Worm (Caenorhabditis elegans) whole organism, L2 larva: ENCODE results near the gene cyp-35A3.
A peak's percentile ranks its signal among the peaks of the same experiment; 100 is the strongest.

Experiments used
- C34F6.9 ChIP-seq: fragments of 150-350 bp; optimal IDR thresholded peaks from 2 replicates; lab custom pipeline; 2014; ENCODE audit warnings: missing biosample characterization, missing genetic modification characterization
- R02D3.7 ChIP-seq: fragments of 150-350 bp; optimal IDR thresholded peaks from 2 replicates; lab custom pipeline; 2014; ENCODE audit warnings: missing biosample characterization, missing genetic modification characterization
- Y55F3AM.14 ChIP-seq: fragments of 200-800 bp; sonication (Bioruptor generic); optimal IDR thresholded peaks from 2 replicates; lab custom pipeline; 2018; ENCODE audit warnings: mild to moderate bottlenecking, missing genetic modification characterization, missing compliant biosample characterization
- ZK546.5 ChIP-seq: sonication (generic microtip); optimal IDR thresholded peaks from 2 replicates; lab custom pipeline; 2017; ENCODE audit warnings: missing biosample characterization, missing genetic modification characterization
- alr-1 ChIP-seq: fragments of 150-350 bp; optimal IDR thresholded peaks from 2 replicates; lab custom pipeline; 2014; ENCODE audit warnings: missing biosample characterization, missing genetic modification characterization
- ama-1 ChIP-seq: fragments of 150-350 bp; optimal IDR thresholded peaks from 2 replicates; lab custom pipeline; 2018; ENCODE audit warnings: inconsistent platforms
- blmp-1 ChIP-seq: sonication (generic microtip); optimal IDR thresholded peaks from 2 replicates; lab custom pipeline; 2017; ENCODE audit warnings: missing genetic modification characterization, mild to moderate bottlenecking, missing compliant biosample characterization, antibody characterized with exemption, moderate library complexity; ENCODE audit not compliant: insufficient read depth
- ceh-16 ChIP-seq: fragments of 150-350 bp; optimal IDR thresholded peaks from 2 replicates; lab custom pipeline; 2014; ENCODE audit warnings: missing biosample characterization, missing genetic modification characterization
- ceh-82 ChIP-seq: fragments of 150-350 bp; optimal IDR thresholded peaks from 2 replicates; lab custom pipeline; 2014; ENCODE audit warnings: missing biosample characterization, missing genetic modification characterization
- crh-2 ChIP-seq: sonication (generic microtip); optimal IDR thresholded peaks from 2 replicates; lab custom pipeline; 2017; ENCODE audit warnings: missing biosample characterization, missing genetic modification characterization
- dmd-4 ChIP-seq: sonication (generic microtip); optimal IDR thresholded peaks from 2 replicates; lab custom pipeline; 2017; ENCODE audit warnings: missing biosample characterization, missing genetic modification characterization
- egl-27 ChIP-seq: sonication (generic microtip); optimal IDR thresholded peaks from 3 replicates; lab custom pipeline; 2017; ENCODE audit warnings: missing biosample characterization, missing genetic modification reagents, missing genetic modification characterization
- elt-3 ChIP-seq: sonication (generic microtip); optimal IDR thresholded peaks from 2 replicates; lab custom pipeline; 2017; ENCODE audit warnings: missing biosample characterization, missing genetic modification characterization
- fos-1 ChIP-seq: fragments of 150-350 bp; optimal IDR thresholded peaks from 2 replicates; lab custom pipeline; 2014; ENCODE audit warnings: missing biosample characterization, missing genetic modification characterization
- lin-11 ChIP-seq: fragments of 150-350 bp; sonication (generic microtip); optimal IDR thresholded peaks from 2 replicates; lab custom pipeline; 2014; ENCODE audit warnings: missing biosample characterization, missing genetic modification characterization, inconsistent platforms, mixed read lengths
- lin-13 ChIP-seq: fragments of 150-350 bp; optimal IDR thresholded peaks from 2 replicates; lab custom pipeline; 2014; ENCODE audit warnings: missing biosample characterization, missing genetic modification reagents, missing genetic modification characterization
- mab-5 ChIP-seq: fragments of 150-350 bp; optimal IDR thresholded peaks from 2 replicates; lab custom pipeline; 2014; ENCODE audit warnings: missing biosample characterization, missing genetic modification characterization
- mbf-1 ChIP-seq: sonication (generic microtip); optimal IDR thresholded peaks from 2 replicates; lab custom pipeline; 2017; ENCODE audit warnings: missing biosample characterization, missing genetic modification characterization
- nhr-10 ChIP-seq: sonication (generic microtip); optimal IDR thresholded peaks from 2 replicates; lab custom pipeline; 2017; ENCODE audit warnings: missing biosample characterization, missing genetic modification characterization
- nhr-11 ChIP-seq: fragments of 150-350 bp; optimal IDR thresholded peaks from 2 replicates; lab custom pipeline; 2014; ENCODE audit warnings: missing biosample characterization, missing genetic modification characterization
- nhr-12 ChIP-seq: fragments of 150-350 bp; optimal IDR thresholded peaks from 2 replicates; lab custom pipeline; 2014; ENCODE audit warnings: missing biosample characterization, missing genetic modification characterization
- nhr-129 ChIP-seq: fragments of 150-350 bp; optimal IDR thresholded peaks from 2 replicates; lab custom pipeline; 2014; ENCODE audit warnings: missing biosample characterization, missing genetic modification characterization
- nhr-21 ChIP-seq: fragments of 150-350 bp; optimal IDR thresholded peaks from 2 replicates; lab custom pipeline; 2014; ENCODE audit warnings: missing biosample characterization, missing genetic modification characterization
- nhr-23 ChIP-seq: fragments of 150-350 bp; optimal IDR thresholded peaks from 2 replicates; lab custom pipeline; 2014; ENCODE audit warnings: missing biosample characterization, missing genetic modification reagents, missing genetic modification characterization
- nhr-25 ChIP-seq: fragments of 150-350 bp; sonication (generic microtip); optimal IDR thresholded peaks from 3 replicates; lab custom pipeline; 2014; ENCODE audit warnings: missing biosample characterization, missing genetic modification characterization
- nhr-77 ChIP-seq: fragments of 150-350 bp; optimal IDR thresholded peaks from 2 replicates; lab custom pipeline; 2014; ENCODE audit warnings: missing biosample characterization, missing genetic modification characterization
- peb-1 ChIP-seq: fragments of 150-350 bp; optimal IDR thresholded peaks from 2 replicates; lab custom pipeline; 2014; ENCODE audit warnings: missing biosample characterization, missing genetic modification characterization
- sem-4 ChIP-seq: fragments of 150-350 bp; optimal IDR thresholded peaks from 2 replicates; lab custom pipeline; 2014; ENCODE audit warnings: missing biosample characterization, missing genetic modification reagents, missing genetic modification characterization
- skn-1 ChIP-seq: sonication (generic microtip); optimal IDR thresholded peaks from 2 replicates; lab custom pipeline; 2017; ENCODE audit warnings: missing biosample characterization, missing genetic modification characterization
- sma-9 ChIP-seq, 2 experiments: fragments of 150-350 bp in 1 of 2; sonication (generic microtip) in 1 of 2; optimal IDR thresholded peaks; 2 replicates each; lab custom pipeline; 2014 to 2016; ENCODE audit warnings: missing genetic modification characterization in 2 of 2, mild to moderate bottlenecking in 1 of 2, missing biosample characterization in 1 of 2, missing compliant biosample characterization in 1 of 2, missing genetic modification reagents in 1 of 2, moderate library complexity in 1 of 2
- unc-62 ChIP-seq: fragments of 150-350 bp; optimal IDR thresholded peaks from 2 replicates; lab custom pipeline; 2014; ENCODE audit warnings: missing biosample characterization, missing genetic modification reagents, missing genetic modification characterization
- ztf-11 ChIP-seq: sonication (generic microtip); optimal IDR thresholded peaks from 2 replicates; lab custom pipeline; 2017; ENCODE audit warnings: missing biosample characterization, missing genetic modification characterization
- ztf-4 ChIP-seq: fragments of 150-350 bp; optimal IDR thresholded peaks from 2 replicates; lab custom pipeline; 2014; ENCODE audit warnings: missing biosample characterization, missing genetic modification characterization

cyp-35A3 gene

ce11 chrV:4029627-4030026 is 7.2 kb downstream of the cyp-35A3 start:
- TF ChIP-seq skn-1 (tag; lab: Kevin White, UChicago): no peak
- TF ChIP-seq R02D3.7: no peak
- no peak for TF ChIP-seq sem-4 (tag; lab: Kevin White, UChicago)
- TF ChIP-seq crh-2 (tag; lab: Kevin White, UChicago): no peak
- TF ChIP-seq sma-9 (GFP tag; optimal IDR thresholded peaks at IDR 0.05; lab: Kevin White, UChicago): peak; percentile 20
- no peak for TF ChIP-seq sma-9 (tag; optimal IDR thresholded peaks at IDR 0.05; lab: Kevin White, UChicago)
- TF ChIP-seq nhr-129: peak; percentile 23
- no peak for TF ChIP-seq ZK546.5 (tag; lab: Kevin White, UChicago)
- no peak for TF ChIP-seq nhr-21 (tag; lab: Kevin White, UChicago)
- TF ChIP-seq fos-1 (tag; lab: Kevin White, UChicago): peak; percentile 7
- no peak for TF ChIP-seq mbf-1 (tag; lab: Kevin White, UChicago)
- TF ChIP-seq, all 48 proteins: peak for 3

- TF ChIP-seq blmp-1 (tag; lab: Kevin White, UChicago) (no peak), Y55F3AM.14 (GFP tag; lab: Kevin White, UChicago) (no peak), nhr-11 (tag; lab: Kevin White, UChicago) (no peak), nhr-12 (tag; lab: Kevin White, UChicago) (no peak), crh-2 (tag; lab: Kevin White, UChicago) (no peak), ceh-16 (no peak), ama-1 (no peak), ztf-4 (tag; lab: Kevin White, UChicago) (no peak)
These were observed 8.9 kb downstream of the cyp-35A3 start, which contains the start of gene cyp-35A4 for ce11 chrV:4031319-4031718. Gene cyp-35A4, plus strand, starts transcription at chrV:4031619.

DNA sequence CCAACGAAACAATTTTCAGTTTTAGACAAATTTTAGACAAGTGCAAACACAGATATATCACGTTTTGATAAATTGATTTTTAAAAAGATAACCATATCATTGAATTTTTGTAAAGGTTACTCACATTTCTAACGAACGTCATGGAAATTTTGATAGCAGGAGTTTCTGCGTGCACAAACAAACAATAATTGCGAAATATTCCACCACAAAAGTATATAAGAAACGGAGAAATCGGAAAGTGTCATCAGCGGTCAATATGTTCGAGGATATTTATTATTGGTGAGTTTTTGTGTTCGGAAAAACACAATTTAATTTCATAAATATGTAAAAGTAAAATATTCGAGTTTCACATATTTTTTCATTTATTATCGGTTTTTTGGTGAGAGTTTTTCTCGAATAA is 11.9 kb downstream of the cyp-35A3 start, which contains the start of gene C49G7.7:
Gene C49G7.7, plus strand, starts transcription at position 174 of the 400 bp plus-strand sequence.
- no peak for TF ChIP-seq skn-1 (tag; lab: Kevin White, UChicago)
- TF ChIP-seq lin-13: no peak
- no peak for TF ChIP-seq nhr-25
- no peak for TF ChIP-seq fos-1 (tag; lab: Kevin White, UChicago)
- no peak for TF ChIP-seq dmd-4 (tag; lab: Kevin White, UChicago)
- no peak for TF ChIP-seq unc-62 (GFP tag; lab: Kevin White, UChicago)
- no peak for TF ChIP-seq nhr-129
- no peak for TF ChIP-seq elt-3 (tag; lab: Kevin White, UChicago)
- TF ChIP-seq nhr-77 (tag; lab: Kevin White, UChicago): no peak
- no peak for TF ChIP-seq alr-1

- TF ChIP-seq blmp-1 (tag; lab: Kevin White, UChicago) (no peak), skn-1 (tag; lab: Kevin White, UChicago) (no peak), lin-11 (tag; lab: Kevin White, UChicago) (no peak), ceh-82 (tag; lab: Kevin White, UChicago) (no peak), egl-27 (tag; lab: Kevin White, UChicago) (no peak), nhr-10 (tag; lab: Kevin White, UChicago) (no peak), C34F6.9 (tag; lab: Kevin White, UChicago) (no peak), nhr-21 (tag; lab: Kevin White, UChicago) (no peak), nhr-129 (no peak), Y55F3AM.14 (GFP tag; lab: Kevin White, UChicago) (no peak)
These were observed 13.4 kb downstream of the cyp-35A3 start, which contains the start of gene C49G7.13 for ce11 chrV:4035811-4036210. Gene C49G7.13, plus strand, starts transcription at chrV:4036111.

ce11 chrV:4038110-4038509 is 15.7 kb downstream of the cyp-35A3 start, which contains the start of gene C49G7.12:
Gene C49G7.12, plus strand, starts transcription at chrV:4038410.
- TF ChIP-seq nhr-11 (tag; lab: Kevin White, UChicago) (no peak), nhr-12 (tag; lab: Kevin White, UChicago) (no peak), elt-3 (tag; lab: Kevin White, UChicago) (no peak), blmp-1 (tag; lab: Kevin White, UChicago) (no peak), peb-1 (tag; lab: Kevin White, UChicago) (no peak), skn-1 (tag; lab: Kevin White, UChicago) (no peak), ZK546.5 (tag; lab: Kevin White, UChicago) (no peak), nhr-25 (no peak), ceh-16 (no peak), nhr-23 (tag; lab: Kevin White, UChicago) (no peak), sma-9 (GFP tag; optimal IDR thresholded peaks at IDR 0.05; lab: Kevin White, UChicago) (no peak), sma-9 (tag; optimal IDR thresholded peaks at IDR 0.05; lab: Kevin White, UChicago) (no peak), mab-5 (tag; lab: Kevin White, UChicago) (no peak), ztf-11 (tag; lab: Kevin White, UChicago) (no peak)
